Fruit fly (Drosophila melanogaster) whole organism, adult: ENCODE data around the gene DIP2.

ENCODE experiments used
- CG14711 ChIP-seq: fragments of 200-800 bp; sonication (Bioruptor generic); optimal IDR thresholded peaks from 2 replicates; lab custom pipeline; 2018; ENCODE audit warnings: missing biosample characterization, mild to moderate bottlenecking, missing genetic modification characterization, moderate library complexity
- CG1620 ChIP-seq: fragments of 200-800 bp; sonication (Bioruptor generic); optimal IDR thresholded peaks from 2 replicates; lab custom pipeline; 2016; ENCODE audit warnings: missing biosample characterization, missing genetic modification characterization
- CG33017 ChIP-seq: fragments of 200-800 bp; sonication (Bioruptor generic); optimal IDR thresholded peaks from 2 replicates; lab custom pipeline; 2018; ENCODE audit warnings: missing biosample characterization, mild to moderate bottlenecking, missing genetic modification characterization, moderate library complexity
- CG5204 ChIP-seq: fragments of 200-800 bp; sonication (Bioruptor generic); optimal IDR thresholded peaks from 2 replicates; lab custom pipeline; 2016; ENCODE audit warnings: missing biosample characterization, missing genetic modification characterization
- CG7045 ChIP-seq: fragments of 200-800 bp; sonication (Bioruptor generic); optimal IDR thresholded peaks from 2 replicates; lab custom pipeline; 2017; ENCODE audit warnings: missing biosample characterization, mild to moderate bottlenecking, missing genetic modification characterization
- Crg-1 ChIP-seq: fragments of 200-800 bp; sonication (Bioruptor generic); optimal IDR thresholded peaks from 2 replicates; lab custom pipeline; 2016; ENCODE audit warnings: missing biosample characterization, missing genetic modification characterization
- bab1 ChIP-seq: fragments of 200-800 bp; sonication (Bioruptor generic); optimal IDR thresholded peaks from 3 replicates; lab custom pipeline; 2019; ENCODE audit warnings: missing biosample characterization, mild to moderate bottlenecking, missing genetic modification characterization, moderate library complexity
- cnc ChIP-seq, 2 experiments: fragments of >200 bp; optimal IDR thresholded peaks; 2 replicates each; lab custom pipeline; 2017
- kay ChIP-seq: fragments of 200-800 bp; sonication (Bioruptor generic); peaks from one replicate; lab custom pipeline; 2016; ENCODE audit warnings: missing biosample characterization, missing genetic modification characterization, borderline replicate concordance
- tj ChIP-seq: fragments of 200-800 bp; sonication (Bioruptor generic); optimal IDR thresholded peaks from 3 replicates; lab custom pipeline; 2017; ENCODE audit warnings: missing biosample characterization, mild to moderate bottlenecking, missing genetic modification characterization, moderate library complexity
- toe ChIP-seq: fragments of 200-800 bp; sonication (Bioruptor generic); optimal IDR thresholded peaks from 2 replicates; lab custom pipeline; 2016; ENCODE audit warnings: missing biosample characterization, missing genetic modification characterization

dm6 chr3L:233251-233650 is 24.5 kb downstream of the DIP2 start, which contains the start of gene CG34453:
- no peak for TF ChIP-seq Crg-1 (GFP tag; lab: Kevin White, UChicago)
- TF ChIP-seq cnc (optimal IDR thresholded peaks at IDR 0.05; lab: Kevin White, UChicago), result no peak
- no peak for TF ChIP-seq tj (GFP tag; lab: Kevin White, UChicago)
- TF ChIP-seq CG5204, result no peak
- TF ChIP-seq CG7045 (GFP tag; lab: Kevin White, UChicago), result no peak
- TF ChIP-seq toe, result no peak
- TF ChIP-seq kay (GFP tag; lab: Kevin White, UChicago), result no peak
- TF ChIP-seq bab1 (GFP tag; lab: Kevin White, UChicago), result no peak
- no peak for TF ChIP-seq CG1620 (GFP tag; lab: Kevin White, UChicago)
- no peak for TF ChIP-seq CG33017 (tag; lab: Kevin White, UChicago)
- no peak for TF ChIP-seq CG14711 (tag; lab: Kevin White, UChicago)
